Fruit fly (Drosophila melanogaster): ENCODE results near the gene CG33642.

DNA sequence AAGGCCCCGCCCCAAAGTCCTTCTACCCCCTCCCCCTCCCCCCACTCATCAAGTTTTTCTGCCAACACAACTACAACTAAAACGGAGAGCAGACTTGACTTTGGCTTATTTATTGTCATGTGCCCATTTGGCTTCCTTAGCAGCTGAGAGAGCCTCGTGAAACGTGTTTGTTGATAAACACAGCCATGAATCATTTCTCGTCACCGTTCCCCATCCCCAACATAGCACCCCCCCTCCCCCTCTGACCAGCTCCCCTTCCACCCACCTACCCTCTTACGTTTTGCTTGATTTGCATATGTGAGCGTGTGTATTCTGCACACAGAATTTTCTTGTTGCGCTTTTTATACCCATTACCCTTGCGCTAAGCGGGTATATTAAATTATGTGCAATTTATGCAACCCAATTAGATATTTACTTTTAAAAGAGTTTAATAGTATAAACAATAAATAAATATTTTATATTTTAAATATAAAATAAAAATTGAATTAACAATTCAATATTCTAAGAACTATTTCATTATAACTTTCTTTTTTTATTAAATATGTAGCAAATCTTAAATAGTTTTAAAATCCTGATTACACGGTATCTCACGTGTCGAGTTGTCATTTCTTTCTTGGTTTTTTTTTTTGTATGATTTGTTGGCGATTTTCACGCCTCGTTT, 42.1 kb downstream of the CG33642 start:
- no peak for TF ChIP-seq h (optimal IDR thresholded peaks at IDR 0.05)
- no peak for TF ChIP-seq psq (optimal IDR thresholded peaks at IDR 0.05)
- TF ChIP-seq Sin3A (optimal IDR thresholded peaks at IDR 0.05): no peak
- no peak for TF ChIP-seq ttk (optimal IDR thresholded peaks at IDR 0.05)
- no peak for TF ChIP-seq insv (optimal IDR thresholded peaks at IDR 0.05)
- TF ChIP-seq Myc (optimal IDR thresholded peaks at IDR 0.05): no peak
